Worm (Caenorhabditis elegans): Measurements from ENCODE around the gene irld-18.

DNA sequence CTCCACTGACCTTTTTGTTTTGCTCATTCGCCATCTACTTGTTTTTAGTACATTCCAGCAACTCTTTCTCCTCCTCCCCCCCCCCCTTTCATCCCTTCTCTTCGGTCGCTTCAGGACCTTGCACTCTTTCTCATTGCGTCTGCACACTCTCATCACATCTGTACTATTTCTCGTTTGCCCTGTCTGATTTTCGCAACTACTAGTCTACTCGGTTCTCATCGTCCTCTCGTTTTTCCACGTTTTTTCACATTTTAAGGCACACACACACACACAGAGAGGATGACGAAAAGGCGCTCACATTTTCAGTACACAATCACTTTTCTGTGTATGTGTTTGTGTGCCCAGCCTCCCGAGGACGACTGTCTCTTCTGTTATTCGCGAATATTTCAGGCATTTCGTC, 39.7 kb upstream of the irld-18 start:
- TF ChIP-seq ceh-18 (tag; optimal IDR thresholded peaks at IDR 0.05): peak; percentile 28
- TF ChIP-seq nhr-11 (tag; optimal IDR thresholded peaks at IDR 0.05): no peak
- no peak for TF ChIP-seq gmeb-2 (tag; optimal IDR thresholded peaks at IDR 0.05)
- TF ChIP-seq ama-1 (optimal IDR thresholded peaks at IDR 0.05): no peak
- peak; percentile 12 for TF ChIP-seq K09A11.1 (tag; optimal IDR thresholded peaks at IDR 0.05; ENCODE audit: insufficient read depth)
- no peak for TF ChIP-seq dve-1 (tag; optimal IDR thresholded peaks at IDR 0.05)
- TF ChIP-seq npax-4 (tag; optimal IDR thresholded peaks at IDR 0.05): no peak
- TF ChIP-seq fax-1 (tag; optimal IDR thresholded peaks at IDR 0.05): no peak
- no peak for TF ChIP-seq ceh-9 (tag; optimal IDR thresholded peaks at IDR 0.05)
- no peak for TF ChIP-seq ceh-14 (tag; optimal IDR thresholded peaks at IDR 0.05)
- no peak for TF ChIP-seq ets-4 (tag; optimal IDR thresholded peaks at IDR 0.05)
- TF ChIP-seq fkh-10 (GFP tag; optimal IDR thresholded peaks at IDR 0.05): no peak
